Worm (Caenorhabditis elegans): Measurements from ENCODE around the gene mltn-6.

Gene mltn-6

ce11 chrV:404210-404669 is 39.5 kb downstream of the mltn-6 start, which contains the start of gene nhr-252:
Gene nhr-252, plus strand, starts transcription at chrV:404619.
- no peak for TF ChIP-seq tbx-37 (GFP tag; conservative IDR thresholded peaks at IDR 0.05)
- no peak for TF ChIP-seq pes-1 (GFP tag; IDR thresholded peaks at IDR 0.05)

- TF ChIP-seq scrt-1 (GFP tag; IDR thresholded peaks at IDR 0.05), result no peak
- TF ChIP-seq ceh-13 (GFP tag; optimal IDR thresholded peaks at IDR 0.05), result no peak
- TF ChIP-seq hmbx-1 (tag; optimal IDR thresholded peaks at IDR 0.05), result no peak
- TF ChIP-seq hnd-1 (tag; optimal IDR thresholded peaks at IDR 0.05), result no peak
- TF ChIP-seq hmg-4 (GFP tag; optimal IDR thresholded peaks at IDR 0.05), result no peak
- no peak for TF ChIP-seq ama-1 (optimal IDR thresholded peaks at IDR 0.05)
- no peak for TF ChIP-seq flt-1 (GFP tag; IDR thresholded peaks at IDR 0.05)
- TF ChIP-seq tbx-11 (GFP tag; IDR thresholded peaks at IDR 0.05), result no peak
- TF ChIP-seq B0310.2 (tag; optimal IDR thresholded peaks at IDR 0.05), result no peak
Measured at ce11 chrV:412820-413219, 48.1 kb downstream of the mltn-6 start.

- no peak for TF ChIP-seq sea-1 (GFP tag; conservative IDR thresholded peaks at IDR 0.05)
Measured at ce11 chrV:414630-415029, 49.9 kb downstream of the mltn-6 start, which contains the start of gene dod-19. Gene dod-19, minus strand, starts transcription at chrV:414759.

- TF ChIP-seq hmbx-1 (tag; optimal IDR thresholded peaks at IDR 0.05) (no peak), tbx-11 (GFP tag; IDR thresholded peaks at IDR 0.05) (no peak), ama-1 (optimal IDR thresholded peaks at IDR 0.05) (no peak), flt-1 (GFP tag; IDR thresholded peaks at IDR 0.05) (no peak), hmg-4 (GFP tag; optimal IDR thresholded peaks at IDR 0.05) (no peak), ceh-13 (GFP tag; optimal IDR thresholded peaks at IDR 0.05) (no peak), F13C5.2 (tag; optimal IDR thresholded peaks at IDR 0.05) (no peak)
Measured at ce11 chrV:415072-415471, 50.3 kb downstream of the mltn-6 start.

ce11 chrV:417656-418353 is 53.1 kb downstream of the mltn-6 start, which contains the start of gene irg-8:
Gene irg-8, minus strand, starts transcription at chrV:417706.
- TF ChIP-seq hmg-4 (GFP tag; optimal IDR thresholded peaks at IDR 0.05) (no peak), aly-1 (tag; optimal IDR thresholded peaks at IDR 0.05) (no peak), B0310.2 (tag; optimal IDR thresholded peaks at IDR 0.05) (no peak), flt-1 (GFP tag; IDR thresholded peaks at IDR 0.05) (no peak), F13C5.2 (tag; optimal IDR thresholded peaks at IDR 0.05) (no peak)

ce11 chrV:418432-418831 is 53.7 kb downstream of the mltn-6 start, which contains the start of gene Y39D8A.1:
Gene Y39D8A.1, plus strand, starts transcription at chrV:418732.
- TF ChIP-seq tra-4 (tag; optimal IDR thresholded peaks at IDR 0.05), result no peak
- no peak for TF ChIP-seq hnd-1 (tag; optimal IDR thresholded peaks at IDR 0.05)
- TF ChIP-seq ama-1 (optimal IDR thresholded peaks at IDR 0.05), result no peak
- TF ChIP-seq F13C5.2 (tag; optimal IDR thresholded peaks at IDR 0.05), result no peak
- no peak for TF ChIP-seq flt-1 (GFP tag; IDR thresholded peaks at IDR 0.05)
- no peak for TF ChIP-seq hmg-4 (GFP tag; optimal IDR thresholded peaks at IDR 0.05)
- TF ChIP-seq scrt-1 (GFP tag; IDR thresholded peaks at IDR 0.05), result no peak
- no peak for TF ChIP-seq B0310.2 (tag; optimal IDR thresholded peaks at IDR 0.05)
- TF ChIP-seq ceh-36 (tag; optimal IDR thresholded peaks at IDR 0.05), result no peak
- TF ChIP-seq tbx-11 (GFP tag; IDR thresholded peaks at IDR 0.05), result no peak
- no peak for TF ChIP-seq aly-1 (tag; optimal IDR thresholded peaks at IDR 0.05)
- TF ChIP-seq sea-1 (GFP tag; conservative IDR thresholded peaks at IDR 0.05), result no peak
- no peak for TF ChIP-seq hmbx-1 (tag; optimal IDR thresholded peaks at IDR 0.05)
- no peak for TF ChIP-seq tbx-37 (GFP tag; conservative IDR thresholded peaks at IDR 0.05)
- no peak for TF ChIP-seq ceh-13 (GFP tag; optimal IDR thresholded peaks at IDR 0.05)
- TF ChIP-seq ets-7 (tag; optimal IDR thresholded peaks at IDR 0.05), result no peak
- no peak for TF ChIP-seq pes-1 (GFP tag; IDR thresholded peaks at IDR 0.05)

Measured in whole organism, early embryonic.